Fruit fly (Drosophila melanogaster): Measurements from ENCODE around the gene bark.

Gene bark

DNA sequence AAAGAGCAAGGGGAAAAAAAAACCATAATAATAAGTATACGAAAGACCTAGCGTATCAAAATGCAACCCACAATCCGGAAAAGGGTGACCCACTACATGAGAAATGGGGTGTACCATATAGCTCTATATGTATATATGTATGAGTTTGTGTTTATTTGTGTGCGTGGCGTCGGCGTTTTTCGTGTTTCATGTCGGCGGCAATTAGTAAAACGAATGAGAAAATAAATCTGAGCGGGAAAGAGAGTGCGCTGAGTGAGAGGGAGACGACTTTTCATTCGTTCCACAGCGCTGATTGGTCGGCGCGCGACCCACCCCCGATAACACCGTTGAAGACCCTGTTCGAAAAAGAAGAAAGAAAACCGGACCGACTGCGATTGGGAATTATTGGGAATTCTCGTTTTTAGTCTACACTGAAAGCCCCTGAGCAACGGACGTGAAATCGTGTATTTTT, 49.5 kb downstream of the bark start, which contains the start of gene slp2:
Gene slp2, plus strand, starts transcription at position 401 of the 451 bp plus-strand sequence.
- no peak for TF ChIP-seq noc (tag; optimal IDR thresholded peaks at IDR 0.05)

DNA sequence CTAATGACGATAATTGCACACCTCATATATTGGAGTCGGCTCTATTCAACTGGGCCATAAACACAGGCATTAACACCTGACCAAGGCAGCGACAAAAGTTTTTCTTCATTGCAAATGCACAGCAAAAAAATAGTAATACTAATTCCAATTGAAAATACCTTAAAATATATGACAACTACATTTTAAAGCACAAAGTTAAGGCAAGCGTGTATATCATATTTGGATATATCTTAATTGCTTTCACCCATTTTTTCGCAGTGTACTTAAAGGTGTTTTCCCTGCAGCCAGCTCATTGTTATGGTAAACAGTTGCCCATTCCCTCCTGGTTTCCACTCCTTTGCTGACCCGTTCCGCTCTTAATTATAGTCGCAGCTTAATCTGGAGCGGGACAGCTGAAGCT, 54.0 kb downstream of the bark start:
- no peak for TF ChIP-seq noc (tag; optimal IDR thresholded peaks at IDR 0.05)

DNA sequence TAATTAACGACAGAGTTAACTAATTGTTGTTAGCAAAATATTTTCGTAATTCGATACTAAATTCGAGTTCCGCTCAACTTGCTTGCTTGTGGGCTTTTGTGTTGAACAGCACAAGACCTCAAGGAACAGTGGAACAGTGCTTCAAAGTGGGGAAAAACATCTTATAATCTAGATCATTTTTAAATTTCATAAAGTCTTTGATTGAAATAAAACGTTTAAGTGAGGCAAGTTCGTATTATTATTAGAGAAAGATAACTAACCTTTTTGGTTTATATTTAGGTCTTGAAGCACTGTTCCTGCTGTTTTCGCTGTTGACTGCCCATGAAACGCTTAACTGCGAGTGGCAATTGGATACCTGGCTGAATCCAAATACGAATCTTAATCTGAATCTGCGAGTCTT, 57.2 kb downstream of the bark start:
- TF ChIP-seq noc (tag; optimal IDR thresholded peaks at IDR 0.05), result no peak

DNA sequence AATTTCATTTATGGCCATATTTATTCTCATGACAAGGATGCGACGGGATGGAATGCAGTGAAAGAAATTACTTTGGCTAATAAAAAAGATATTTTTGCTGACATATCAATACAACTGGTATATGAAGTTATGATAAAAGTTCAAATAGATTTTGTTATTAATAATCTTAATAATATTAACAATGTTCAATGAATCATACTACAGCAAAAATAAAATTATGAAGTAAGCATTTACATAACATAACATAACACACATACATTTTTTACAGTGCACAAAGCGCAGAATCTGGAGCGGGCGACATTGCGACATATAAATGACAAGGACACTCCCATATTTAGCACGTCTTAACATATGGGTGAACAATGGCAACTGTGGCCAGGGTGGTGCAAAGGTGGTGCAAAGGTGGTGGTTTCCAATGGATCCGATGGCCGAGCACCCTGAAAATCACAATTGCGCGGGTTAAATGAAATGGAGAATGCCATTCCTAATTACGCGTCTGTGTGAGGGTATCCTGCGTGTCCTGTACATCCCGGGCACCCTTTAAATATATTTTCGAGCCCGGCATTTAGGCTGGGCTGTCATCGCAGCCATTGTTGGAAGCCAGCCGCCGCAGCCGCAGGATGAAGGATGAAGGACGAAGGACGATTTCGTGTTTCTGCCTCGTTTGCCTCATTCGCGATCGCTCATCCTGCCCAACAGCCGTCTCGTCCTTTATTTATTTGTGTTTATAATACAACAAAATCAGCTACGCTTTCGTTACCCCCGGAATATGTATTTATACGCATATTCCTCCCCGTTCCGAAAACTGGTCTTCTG, 58.1 kb downstream of the bark start:
- TF ChIP-seq noc (tag; optimal IDR thresholded peaks at IDR 0.05), result no peak

DNA sequence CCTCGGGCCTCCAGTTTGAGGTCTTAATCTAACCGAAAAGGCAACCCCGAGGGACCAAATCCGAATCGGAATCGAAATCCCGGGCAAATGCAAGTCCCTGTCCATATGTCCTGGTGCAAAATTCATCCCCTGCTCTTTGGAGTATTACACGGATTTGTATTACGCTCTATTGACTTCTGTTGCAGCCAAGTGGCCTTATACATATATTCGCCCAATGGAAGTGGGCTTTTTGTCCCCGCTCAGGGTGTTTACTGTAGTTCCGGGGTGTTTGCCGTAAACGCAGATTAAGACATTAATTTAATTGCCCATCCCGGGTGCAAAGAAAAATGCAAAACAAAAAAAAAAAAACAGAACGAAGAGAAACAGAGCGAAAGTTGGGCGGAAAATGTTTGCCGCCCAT, 59.6 kb downstream of the bark start:
- TF ChIP-seq noc (tag; optimal IDR thresholded peaks at IDR 0.05), result no peak

DNA sequence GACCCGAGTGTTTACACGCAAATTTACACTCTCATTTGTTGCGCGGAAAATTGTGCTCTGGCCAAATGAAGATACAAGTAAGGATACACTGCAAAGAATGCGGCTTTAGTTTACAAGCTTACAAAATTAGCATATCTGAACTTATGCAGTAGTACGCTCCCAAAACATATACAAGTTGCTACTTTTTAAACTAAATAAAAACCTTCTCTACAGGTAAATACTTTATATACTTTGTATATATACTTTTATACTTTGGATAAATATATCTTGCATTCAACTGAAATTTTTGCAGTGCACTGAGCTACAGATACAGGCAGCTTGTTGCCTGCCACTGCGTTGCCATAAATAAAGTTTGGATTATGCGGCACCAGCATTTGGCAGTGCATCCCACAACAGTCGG, 60.9 kb downstream of the bark start:
- no peak for TF ChIP-seq noc (tag; optimal IDR thresholded peaks at IDR 0.05)

DNA sequence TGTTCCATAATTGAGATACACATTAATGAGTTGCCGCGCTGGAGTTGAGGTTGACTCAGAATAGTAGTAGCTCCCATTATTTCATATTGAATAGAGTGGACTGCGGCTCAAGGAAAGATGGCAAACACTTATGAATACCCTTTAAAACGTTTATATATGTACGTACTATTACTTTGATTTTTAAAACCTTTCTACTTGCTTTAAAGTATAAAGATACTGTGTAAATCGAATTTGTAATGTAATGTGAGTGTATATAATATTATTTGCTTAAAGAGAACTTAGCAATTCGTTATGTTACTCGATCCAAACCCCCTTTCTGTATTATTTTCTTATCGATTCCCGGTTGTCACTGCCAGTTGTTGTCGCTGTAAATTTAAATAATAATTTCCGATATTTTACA, 64.3 kb downstream of the bark start:
- no peak for TF ChIP-seq noc (tag; optimal IDR thresholded peaks at IDR 0.05)

DNA sequence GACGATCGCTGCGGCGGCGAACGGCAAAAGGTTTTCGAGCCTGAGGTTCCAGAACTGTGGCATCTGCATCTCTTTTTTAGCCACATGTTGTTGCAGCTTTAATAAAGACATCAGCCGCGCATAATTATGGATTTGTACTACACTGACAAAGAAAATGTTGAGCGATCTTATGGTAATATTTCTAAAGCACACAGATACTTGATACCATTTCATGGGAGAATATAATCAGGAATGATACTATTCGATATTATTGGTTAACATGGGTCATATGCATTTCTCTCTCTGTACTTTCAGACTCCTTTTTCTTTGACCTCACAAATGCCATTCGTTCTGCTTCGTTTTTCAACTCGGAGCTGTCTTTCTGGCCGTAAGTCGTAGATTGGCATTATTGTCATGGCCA, 65.2 kb downstream of the bark start:
- TF ChIP-seq noc (tag; optimal IDR thresholded peaks at IDR 0.05), result no peak
